Worm (Caenorhabditis elegans) whole organism, L1 larva: ENCODE data around the gene nlp-22.

ENCODE experiments used
- nhr-11 ChIP-seq: fragments of 150-350 bp; optimal IDR thresholded peaks from 2 replicates; lab custom pipeline; 2014; ENCODE audit warnings: missing biosample characterization, missing genetic modification characterization
- nhr-12 ChIP-seq: sonication (generic microtip); optimal IDR thresholded peaks from 2 replicates; lab custom pipeline; 2017; ENCODE audit warnings: missing biosample characterization, missing genetic modification characterization

DNA sequence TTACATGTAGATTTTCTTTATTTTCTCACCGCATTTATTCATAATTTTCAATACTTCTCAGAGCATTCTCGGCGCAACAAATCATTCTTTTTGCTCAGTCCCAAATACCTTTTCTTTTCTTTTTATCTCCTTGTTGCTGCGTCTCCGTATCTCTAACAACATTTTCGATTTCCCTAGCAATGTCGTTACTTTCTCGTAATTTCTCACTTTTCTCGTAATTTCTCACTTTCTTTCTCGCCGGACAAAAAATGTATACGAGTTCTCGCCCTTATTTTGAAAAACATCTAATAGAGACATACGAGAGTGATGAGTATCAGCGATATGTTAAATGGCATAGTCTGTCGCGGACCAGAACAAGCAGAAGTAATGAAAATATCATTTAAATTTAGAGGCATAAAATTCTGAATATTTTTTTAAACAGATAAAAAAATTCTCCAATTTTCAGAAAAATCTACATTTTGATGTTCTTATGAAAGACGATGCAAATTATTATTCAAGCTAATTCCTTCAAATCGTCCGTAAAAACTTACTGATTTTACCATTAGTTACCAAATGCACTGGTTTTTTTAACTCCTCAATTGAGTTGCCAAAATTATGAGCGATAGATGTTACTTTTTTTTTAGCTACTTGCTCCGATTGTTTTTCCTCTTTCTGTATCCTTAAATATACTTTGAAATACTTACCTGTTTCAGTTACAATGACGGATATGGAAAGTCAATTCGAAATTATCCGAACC, 33.6 kb upstream of the nlp-22 start, which contains the start of gene F47G3.3:
- TF ChIP-seq nhr-11 (tag; lab: Kevin White, UChicago): no peak
- TF ChIP-seq nhr-12 (tag; lab: Kevin White, UChicago): no peak
